Worm (Caenorhabditis elegans): Measurements from ENCODE around the gene hpo-40.

- TF ChIP-seq fos-1 (tag; optimal IDR thresholded peaks at IDR 0.05): no peak
- TF ChIP-seq irx-1 (tag; optimal IDR thresholded peaks at IDR 0.05): no peak
- TF ChIP-seq fkh-10 (GFP tag; optimal IDR thresholded peaks at IDR 0.05): no peak
- no peak for TF ChIP-seq ztf-11 (tag; optimal IDR thresholded peaks at IDR 0.05)
- TF ChIP-seq sptf-1 (tag; optimal IDR thresholded peaks at IDR 0.05): no peak
- TF ChIP-seq dsc-1 (tag; optimal IDR thresholded peaks at IDR 0.05): no peak
- TF ChIP-seq efl-1 (optimal IDR thresholded peaks at IDR 0.05): no peak
- TF ChIP-seq efl-1 (GFP tag; optimal IDR thresholded peaks at IDR 0.05 in 1 of 2): no peak
- no peak for TF ChIP-seq nhr-237 (tag; optimal IDR thresholded peaks at IDR 0.05)
- no peak for TF ChIP-seq ceh-90 (tag; optimal IDR thresholded peaks at IDR 0.05)
- TF ChIP-seq snpc-4 (tag; optimal IDR thresholded peaks at IDR 0.05): no peak
- TF ChIP-seq lsy-2 (tag; optimal IDR thresholded peaks at IDR 0.05): no peak
- no peak for TF ChIP-seq nhr-77 (tag; optimal IDR thresholded peaks at IDR 0.05)
- no peak for TF ChIP-seq hlh-17 (GFP tag; optimal IDR thresholded peaks at IDR 0.05; ENCODE audit: borderline replicate concordance)
Observed at ce11 chrV:10221317-10221716, 8.6 kb downstream of the hpo-40 start, which contains the start of the genes fipr-5 and fipr-9.
